Worm (Caenorhabditis elegans): ENCODE measurements around the gene dpyd-1.
A peak's percentile ranks its signal among the peaks of the same experiment; 100 is the strongest.

- TF ChIP-seq fkh-8 (tag; optimal IDR thresholded peaks at IDR 0.05) (no peak), lsy-2 (tag; optimal IDR thresholded peaks at IDR 0.05) (peak in 1 of 2 experiments; percentile 6), mep-1 (tag; optimal IDR thresholded peaks at IDR 0.05) (no peak), C04F5.9 (tag; optimal IDR thresholded peaks at IDR 0.05) (no peak), nhr-76 (tag; optimal IDR thresholded peaks at IDR 0.05) (no peak)
Observed at ce11 chrX:5478875-5479274, 11.2 kb downstream of the dpyd-1 start.

Measured in whole organism, L1 larva.